Worm (Caenorhabditis elegans): ENCODE results near the gene copd-1.

The copd-1 gene

DNA sequence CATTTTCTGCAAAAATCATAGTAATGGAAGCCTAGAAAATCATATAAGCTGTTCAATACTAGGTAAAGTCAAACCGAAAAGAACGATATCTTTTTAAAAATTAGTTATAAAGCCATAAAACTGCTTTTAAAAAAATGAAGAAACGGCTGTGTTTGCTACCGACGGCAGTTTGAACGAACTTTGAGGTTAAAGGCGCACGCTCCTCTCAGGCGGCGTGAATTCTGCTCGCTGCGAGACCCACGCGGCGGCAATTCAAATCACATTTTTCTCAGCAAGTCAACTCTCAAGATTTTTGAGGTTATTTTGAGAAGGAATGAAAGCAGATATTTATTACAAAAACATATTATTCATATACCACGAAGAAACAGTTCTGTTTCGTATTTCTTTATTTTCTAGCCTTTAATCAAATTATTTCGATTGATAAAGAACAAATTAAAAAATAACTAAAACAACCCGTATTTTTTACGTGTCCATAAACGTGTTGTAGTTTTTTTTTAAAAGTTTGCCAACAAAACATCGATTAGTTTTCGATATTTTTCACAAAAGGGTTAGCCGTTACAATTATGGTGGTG, 16.6 kb downstream of the copd-1 start, which contains the start of the genes mdh-2 and F20H11.4 (continued):
- TF ChIP-seq mdl-1 (tag; optimal IDR thresholded peaks at IDR 0.05), result peak in 1 of 2 experiments; percentile 77
- peak; percentile 28; the same call in 1 of the 2 replicates for TF ChIP-seq dmd-6 (GFP tag; IDR thresholded peaks at IDR 0.05)
- peak; percentile 72 for TF ChIP-seq hlh-11 (tag; optimal IDR thresholded peaks at IDR 0.05)
- peak; percentile 93 for TF ChIP-seq hlh-30 (tag; optimal IDR thresholded peaks at IDR 0.05; ENCODE audit: insufficient read depth)

DNA sequence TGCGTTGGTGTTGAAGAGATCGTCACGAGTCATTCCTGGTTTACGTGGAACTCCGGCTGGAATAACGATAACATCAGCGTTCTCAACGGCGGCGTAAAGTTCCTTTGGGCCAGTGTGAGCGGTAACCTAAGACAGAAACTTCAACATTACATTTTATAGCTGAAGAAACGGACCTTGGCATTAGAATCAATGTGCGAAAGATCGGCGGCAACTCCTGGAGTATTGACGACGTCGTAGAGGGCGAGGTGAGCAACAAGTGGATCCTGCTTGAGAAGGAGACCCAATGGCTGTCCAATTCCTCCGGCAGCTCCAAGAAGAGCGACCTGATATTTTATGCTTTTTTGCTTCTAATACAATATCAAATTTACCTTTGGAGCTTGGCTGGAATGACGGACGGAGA, 17.1 kb downstream of the copd-1 start:
- TF ChIP-seq mep-1 (tag; optimal IDR thresholded peaks at IDR 0.05) (no peak), attf-4 (tag; optimal IDR thresholded peaks at IDR 0.05) (no peak), hmg-1.1 (GFP tag; IDR thresholded peaks at IDR 0.05) (no peak), spr-3 (GFP tag; optimal IDR thresholded peaks at IDR 0.05) (no peak), mdl-1 (tag; optimal IDR thresholded peaks at IDR 0.05) (no peak), vab-7 (GFP tag; IDR thresholded peaks at IDR 0.05) (no peak), ceh-82 (tag; optimal IDR thresholded peaks at IDR 0.05) (no peak), tra-1 (GFP tag; IDR thresholded peaks at IDR 0.05) (no peak), F37D6.2 (tag; optimal IDR thresholded peaks at IDR 0.05) (no peak), T26A8.4 (GFP tag; IDR thresholded peaks at IDR 0.05) (no peak), daf-8 (GFP tag; IDR thresholded peaks at IDR 0.05) (no peak), lim-7 (GFP tag; IDR thresholded peaks at IDR 0.05) (no peak), nhr-25 (tag; optimal IDR thresholded peaks at IDR 0.05; ENCODE audit: borderline replicate concordance, insufficient read depth) (no peak), duxl-1 (tag; optimal IDR thresholded peaks at IDR 0.05; ENCODE audit: poor library complexity) (no peak), pqm-1 (tag; optimal IDR thresholded peaks at IDR 0.05) (no peak), Y105C5A.15 (GFP tag; IDR thresholded peaks at IDR 0.05) (no peak)

DNA sequence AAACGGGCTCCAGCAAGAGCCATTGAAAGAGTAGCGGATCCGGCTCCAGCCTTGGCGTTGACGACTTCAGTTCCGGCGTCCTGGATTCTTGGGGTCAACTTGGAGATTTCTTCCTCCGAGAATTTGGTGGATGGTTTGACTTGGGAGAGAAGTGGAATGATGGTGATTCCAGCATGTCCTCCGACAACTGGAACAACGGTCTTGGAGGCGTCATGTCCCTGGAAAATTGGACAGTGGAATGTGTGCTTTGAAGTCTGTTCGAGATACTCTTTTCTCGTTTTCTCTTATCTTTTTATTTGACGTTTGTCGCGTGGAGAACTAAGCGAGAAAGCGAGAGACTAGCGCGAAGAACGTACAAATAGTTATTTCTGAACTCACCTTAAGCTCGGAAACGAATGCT, 17.7 kb downstream of the copd-1 start:
- 0 out of 2 replicates have a peak, but pooled peaks have one; percentile 72 for TF ChIP-seq zfp-3 (GFP tag; conservative IDR thresholded peaks at IDR 0.05)
- TF ChIP-seq lim-7 (GFP tag; IDR thresholded peaks at IDR 0.05), result 0 out of 2 replicates have a peak, but pooled peaks have one; percentile 23
- no peak for TF ChIP-seq ceh-62 (tag; optimal IDR thresholded peaks at IDR 0.05)
- peak; percentile 1 for TF ChIP-seq nhr-28 (tag; optimal IDR thresholded peaks at IDR 0.05)
- TF ChIP-seq mes-2 (tag; optimal IDR thresholded peaks at IDR 0.05; ENCODE audit: poor library complexity, severe bottlenecking), result no peak
- peak; percentile 15; the same call in 1 of the 2 replicates for TF ChIP-seq set-16 (GFP tag; IDR thresholded peaks at IDR 0.05)
- TF ChIP-seq aha-1 (tag), result peak; percentile 45
- no peak for TF ChIP-seq ceh-82 (tag; optimal IDR thresholded peaks at IDR 0.05)
- no peak for TF ChIP-seq zip-2 (tag; optimal IDR thresholded peaks at IDR 0.05)

DNA sequence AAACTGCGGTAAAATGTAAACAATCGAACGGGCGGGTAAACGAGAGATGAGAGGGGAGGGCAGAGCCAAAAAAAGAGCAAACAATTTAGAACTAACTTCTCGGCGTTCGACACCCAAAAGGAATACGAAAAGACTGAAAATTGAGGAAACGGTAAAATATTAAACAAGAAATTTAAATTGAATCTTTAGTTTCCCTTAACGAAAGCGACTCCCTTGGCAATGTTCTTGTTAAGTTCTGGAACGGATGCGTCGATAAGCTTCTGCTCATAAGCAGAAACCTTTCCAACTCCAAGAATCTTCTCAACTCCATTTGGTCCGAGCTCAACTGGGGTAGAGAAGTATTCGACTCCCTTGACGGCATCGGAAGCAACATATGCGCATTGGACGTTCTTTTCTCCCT, 18.1 kb downstream of the copd-1 start:
- TF ChIP-seq gei-8 (GFP tag; optimal IDR thresholded peaks at IDR 0.05) (no peak), lim-7 (GFP tag; IDR thresholded peaks at IDR 0.05) (no peak), F37D6.2 (tag; optimal IDR thresholded peaks at IDR 0.05) (no peak), attf-4 (tag; optimal IDR thresholded peaks at IDR 0.05) (no peak), nhr-77 (tag; optimal IDR thresholded peaks at IDR 0.05) (no peak), lin-1 (GFP tag; IDR thresholded peaks at IDR 0.05) (no peak), ceh-82 (tag; optimal IDR thresholded peaks at IDR 0.05) (no peak), nhr-25 (tag; optimal IDR thresholded peaks at IDR 0.05; ENCODE audit: borderline replicate concordance, insufficient read depth) (no peak), vab-7 (GFP tag; IDR thresholded peaks at IDR 0.05) (no peak), saeg-2 (GFP tag; IDR thresholded peaks at IDR 0.05) (no peak), nhr-28 (tag; optimal IDR thresholded peaks at IDR 0.05) (no peak), hlh-30 (tag; optimal IDR thresholded peaks at IDR 0.05; ENCODE audit: insufficient read depth) (no peak), lir-3 (tag; optimal IDR thresholded peaks at IDR 0.05) (no peak), nhr-6 (tag; optimal IDR thresholded peaks at IDR 0.05) (no peak), nhr-11 (tag; optimal IDR thresholded peaks at IDR 0.05) (no peak), php-3 (GFP tag; IDR thresholded peaks at IDR 0.05) (no peak)

All from whole organism, L4 larva.